Fruit fly (Drosophila melanogaster) whole organism, embryonic: ENCODE measurements around the gene Ugt35E1.

Experiments
- Adf1 ChIP-seq: fragments of 200-800 bp; sonication (Bioruptor generic); IDR thresholded peaks from 2 replicates; pipeline ENCODE4 v1.3.6; 2022; ENCODE audit warnings: missing biosample characterization, missing genetic modification characterization
- Bgb ChIP-seq: fragments of 200-800 bp; sonication (Bioruptor generic); IDR thresholded peaks from 2 replicates; pipeline ENCODE4 v1.3.6; 2022; ENCODE audit warnings: missing biosample characterization, missing genetic modification characterization; ENCODE audit not compliant: partially characterized antibody
- CG1024 ChIP-seq: fragments of 200-800 bp; sonication (Bioruptor generic); IDR thresholded peaks from 2 replicates; pipeline ENCODE4 v1.3.6; 2022; ENCODE audit warnings: missing biosample characterization, missing genetic modification characterization
- CG10267 ChIP-seq: fragments of 200-800 bp; sonication (Bioruptor generic); optimal IDR thresholded peaks from 2 replicates; lab custom pipeline; 2018; ENCODE audit warnings: missing biosample characterization, mild to moderate bottlenecking, missing genetic modification characterization, moderate library complexity
- CG10959 ChIP-seq: fragments of 200-800 bp; sonication (Bioruptor generic); IDR thresholded peaks from 2 replicates; pipeline ENCODE4 v1.3.6; 2022; ENCODE audit warnings: missing biosample characterization, missing genetic modification characterization
- CG11504 ChIP-seq: fragments of 200-800 bp; sonication (Bioruptor generic); optimal IDR thresholded peaks from 3 replicates; lab custom pipeline; 2019; ENCODE audit warnings: missing biosample characterization, mild to moderate bottlenecking, missing genetic modification characterization, moderate library complexity
- CG11723 ChIP-seq: fragments of 200-800 bp; sonication (Bioruptor generic); optimal IDR thresholded peaks from 2 replicates; lab custom pipeline; 2017; ENCODE audit warnings: missing biosample characterization, mild to moderate bottlenecking, missing genetic modification characterization
- CG12942 ChIP-seq: fragments of 200-800 bp; sonication (Bioruptor generic); optimal IDR thresholded peaks from 3 replicates; lab custom pipeline; 2016; ENCODE audit warnings: missing biosample characterization, missing genetic modification characterization
- CG13775 ChIP-seq: fragments of 200-800 bp; sonication (Bioruptor generic); optimal IDR thresholded peaks from 3 replicates; lab custom pipeline; 2017; ENCODE audit warnings: missing biosample characterization, mild to moderate bottlenecking, missing genetic modification characterization
- CG17328 ChIP-seq: fragments of 200-800 bp; sonication (Bioruptor generic); IDR thresholded peaks from 2 replicates; pipeline ENCODE4 v1.3.6; 2022; ENCODE audit warnings: missing biosample characterization, missing genetic modification characterization
- CG18262 ChIP-seq: fragments of 200-800 bp; optimal IDR thresholded peaks from 3 replicates; lab custom pipeline; 2019; ENCODE audit warnings: missing biosample characterization, mild to moderate bottlenecking, missing genetic modification characterization, moderate library complexity
- CG2129 ChIP-seq: fragments of 200-800 bp; sonication (Bioruptor generic); IDR thresholded peaks from 2 replicates; pipeline ENCODE4 v1.3.6; 2022; ENCODE audit warnings: missing biosample characterization, missing genetic modification characterization; ENCODE audit not compliant: partially characterized antibody
- CG2202 ChIP-seq: fragments of 200-800 bp; sonication (Bioruptor generic); optimal IDR thresholded peaks from 2 replicates; lab custom pipeline; 2018; ENCODE audit warnings: missing biosample characterization, mild to moderate bottlenecking, missing genetic modification characterization
- CG2712 ChIP-seq: fragments of 200-800 bp; optimal IDR thresholded peaks from 3 replicates; lab custom pipeline; 2019; ENCODE audit warnings: missing biosample characterization, mild to moderate bottlenecking, missing genetic modification characterization, moderate library complexity
- CG31365 ChIP-seq: fragments of 200-800 bp; sonication (Bioruptor generic); optimal IDR thresholded peaks from 2 replicates; lab custom pipeline; 2018; ENCODE audit warnings: missing biosample characterization, mild to moderate bottlenecking, missing genetic modification characterization
- CG33213 ChIP-seq: fragments of 200-800 bp; sonication (Bioruptor generic); optimal IDR thresholded peaks from 3 replicates; lab custom pipeline; 2016; ENCODE audit warnings: missing biosample characterization, missing genetic modification characterization
- CG4328 ChIP-seq: fragments of 200-800 bp; sonication (Bioruptor generic); optimal IDR thresholded peaks from 3 replicates; lab custom pipeline; 2017; ENCODE audit warnings: missing biosample characterization, missing genetic modification reagents, missing genetic modification characterization
- CG6272 ChIP-seq: fragments of 200-800 bp; sonication (Bioruptor generic); IDR thresholded peaks from 2 replicates; pipeline ENCODE4 v1.3.6; 2022; ENCODE audit warnings: missing biosample characterization, missing genetic modification characterization
- CG6654 ChIP-seq: fragments of 200-800 bp; sonication (Bioruptor generic); optimal IDR thresholded peaks from 2 replicates; lab custom pipeline; 2017; ENCODE audit warnings: missing biosample characterization, mild to moderate bottlenecking, missing genetic modification characterization
- CG6791 ChIP-seq: fragments of 200-800 bp; sonication (Bioruptor generic); IDR thresholded peaks from 3 replicates; pipeline ENCODE4 v1.3.6; 2022; ENCODE audit warnings: missing biosample characterization, missing genetic modification characterization; ENCODE audit not compliant: partially characterized antibody
- Dek ChIP-seq: fragments of 200-800 bp; sonication (Bioruptor generic); optimal IDR thresholded peaks from 3 replicates; lab custom pipeline; 2019; ENCODE audit warnings: missing biosample characterization, mild to moderate bottlenecking, missing genetic modification characterization, moderate library complexity
- Dll ChIP-seq: fragments of 200-800 bp; sonication (Bioruptor generic); IDR thresholded peaks from 4 replicates; pipeline ENCODE4 v1.3.6; 2022; ENCODE audit warnings: missing biosample characterization, missing genetic modification characterization; ENCODE audit not compliant: partially characterized antibody
- Doc3 ChIP-seq: fragments of 200-800 bp; sonication (Bioruptor generic); IDR thresholded peaks from 3 replicates; pipeline ENCODE4 v1.3.6; 2022; ENCODE audit warnings: missing biosample characterization, missing genetic modification characterization; ENCODE audit not compliant: partially characterized antibody
- Drgx ChIP-seq: fragments of 200-800 bp; sonication (Bioruptor generic); IDR thresholded peaks from 2 replicates; pipeline ENCODE4 v1.3.6; 2022; ENCODE audit warnings: missing biosample characterization, missing genetic modification characterization
- Hr51 ChIP-seq, 2 experiments: fragments of 200-800 bp; sonication (Bioruptor generic); optimal IDR thresholded peaks; 2 replicates in 1 of 2; 3 replicates in 1 of 2; lab custom pipeline; 2016 to 2018; ENCODE audit warnings: missing biosample characterization in 2 of 2, missing genetic modification characterization in 2 of 2, mild to moderate bottlenecking in 1 of 2, moderate library complexity in 1 of 2
- Mrtf ChIP-seq: fragments of 200-800 bp; sonication (Bioruptor generic); IDR thresholded peaks from 3 replicates; pipeline ENCODE4 v1.3.6; 2022; ENCODE audit warnings: missing biosample characterization, missing genetic modification characterization
- Scr ChIP-seq: fragments of 200-800 bp; sonication (Bioruptor generic); IDR thresholded peaks from 2 replicates; pipeline ENCODE4 v1.3.6; 2022; ENCODE audit warnings: missing biosample characterization, missing genetic modification characterization; ENCODE audit not compliant: partially characterized antibody
- Sox100B ChIP-seq: fragments of 200-800 bp; sonication (Bioruptor generic); optimal IDR thresholded peaks from 3 replicates; lab custom pipeline; 2018; ENCODE audit warnings: missing biosample characterization, mild to moderate bottlenecking, missing genetic modification characterization
- Trl ChIP-seq, 3 experiments: fragments of >200 bp in 2 of 3; fragments of 200-800 bp in 1 of 3; sonication (Bioruptor generic) in 1 of 3; optimal IDR thresholded peaks; 2 replicates in 1 of 3; 3 replicates in 2 of 3; lab custom pipeline; 2016 to 2017; ENCODE audit warnings: missing biosample characterization in 1 of 3, missing genetic modification characterization in 1 of 3
- Vsx1 ChIP-seq: fragments of 200-800 bp; sonication (Bioruptor generic); optimal IDR thresholded peaks from 2 replicates; lab custom pipeline; 2017; ENCODE audit warnings: missing biosample characterization, mild to moderate bottlenecking, missing genetic modification characterization, missing genetic modification reagents
- ab ChIP-seq: fragments of 200-800 bp; sonication (Bioruptor generic); optimal IDR thresholded peaks from 2 replicates; lab custom pipeline; 2016; ENCODE audit warnings: missing biosample characterization, missing genetic modification characterization
- aop ChIP-seq: fragments of 200-800 bp; sonication (Bioruptor generic); IDR thresholded peaks from 2 replicates; pipeline ENCODE4 v1.3.6; 2022; ENCODE audit warnings: missing biosample characterization, missing genetic modification characterization
- cas ChIP-seq: fragments of 200-800 bp; sonication (Bioruptor generic); IDR thresholded peaks from 2 replicates; pipeline ENCODE4 v1.3.6; 2022; ENCODE audit warnings: missing biosample characterization, missing genetic modification characterization
- crp ChIP-seq, 2 experiments: fragments of 200-800 bp; sonication (Bioruptor generic); optimal IDR thresholded peaks; 2 replicates in 1 of 2; 3 replicates in 1 of 2; lab custom pipeline; 2017; ENCODE audit warnings: missing biosample characterization in 2 of 2, missing genetic modification characterization in 2 of 2, mild to moderate bottlenecking in 1 of 2, moderate library complexity in 1 of 2
- dysf ChIP-seq: fragments of 200-800 bp; sonication (Bioruptor generic); IDR thresholded peaks from 3 replicates; pipeline ENCODE4 v1.3.6; 2022; ENCODE audit warnings: missing biosample characterization, missing genetic modification characterization
- gcm2 ChIP-seq: fragments of 200-800 bp; sonication (Bioruptor generic); optimal IDR thresholded peaks from 2 replicates; lab custom pipeline; 2016; ENCODE audit warnings: missing biosample characterization, missing genetic modification characterization
- ham ChIP-seq: fragments of 200-800 bp; sonication (Bioruptor generic); IDR thresholded peaks from 2 replicates; pipeline ENCODE4 v1.3.6; 2022; ENCODE audit warnings: missing biosample characterization, missing genetic modification characterization
- hb ChIP-seq: fragments of 200-800 bp; sonication (Bioruptor generic); IDR thresholded peaks from 3 replicates; pipeline ENCODE4 v1.3.6; 2022; ENCODE audit warnings: missing biosample characterization, missing genetic modification characterization; ENCODE audit not compliant: partially characterized antibody
- hkb ChIP-seq, 2 experiments: fragments of 200-800 bp in 1 of 2; fragments of >200 bp in 1 of 2; sonication (Bioruptor generic) in 1 of 2; IDR thresholded peaks in 1 of 2; optimal IDR thresholded peaks in 1 of 2; 2 replicates each; pipeline versions ENCODE4 v1.3.6 to Lab custom; 2017 to 2022; ENCODE audit warnings: missing biosample characterization in 1 of 2, missing genetic modification characterization in 1 of 2
- jing ChIP-seq: fragments of 200-800 bp; sonication (Bioruptor generic); optimal IDR thresholded peaks from 2 replicates; lab custom pipeline; 2018; ENCODE audit warnings: missing biosample characterization, mild to moderate bottlenecking, missing genetic modification characterization
- lmd ChIP-seq: fragments of 200-800 bp; sonication (Bioruptor generic); IDR thresholded peaks from 2 replicates; pipeline ENCODE4 v1.3.6; 2022; ENCODE audit warnings: missing biosample characterization, missing genetic modification characterization
- nom ChIP-seq: fragments of 200-800 bp; sonication (Bioruptor generic); optimal IDR thresholded peaks from 2 replicates; lab custom pipeline; 2017; ENCODE audit warnings: missing biosample characterization, missing genetic modification characterization, mild to moderate bottlenecking, moderate library complexity, missing genetic modification reagents
- pros ChIP-seq: fragments of 200-800 bp; sonication (Bioruptor generic); optimal IDR thresholded peaks from 3 replicates; lab custom pipeline; 2019; ENCODE audit warnings: missing biosample characterization, mild to moderate bottlenecking, missing genetic modification characterization, moderate library complexity
- repo ChIP-seq: fragments of 200-800 bp; sonication (Bioruptor generic); optimal IDR thresholded peaks from 2 replicates; lab custom pipeline; 2016; ENCODE audit warnings: missing biosample characterization, missing genetic modification characterization
- sisA ChIP-seq: fragments of 200-800 bp; sonication (Bioruptor generic); IDR thresholded peaks from 2 replicates; pipeline ENCODE4 v1.3.6; 2022; ENCODE audit warnings: missing biosample characterization, missing genetic modification characterization
- sug ChIP-seq: fragments of 200-800 bp; optimal IDR thresholded peaks from 2 replicates; lab custom pipeline; 2019; ENCODE audit warnings: missing biosample characterization, mild to moderate bottlenecking, missing genetic modification characterization, moderate library complexity
- tx ChIP-seq: fragments of 200-800 bp; sonication (Bioruptor generic); optimal IDR thresholded peaks from 2 replicates; lab custom pipeline; 2016; ENCODE audit warnings: missing biosample characterization, missing genetic modification characterization
- usp ChIP-seq: fragments of >200 bp; optimal IDR thresholded peaks from 2 replicates; lab custom pipeline; 2017; ENCODE audit warnings: missing biosample characterization, missing genetic modification characterization
- zfh2 ChIP-seq: fragments of 200-800 bp; sonication (Bioruptor generic); optimal IDR thresholded peaks from 2 replicates; lab custom pipeline; 2016; ENCODE audit warnings: missing biosample characterization, missing genetic modification characterization

Gene Ugt35E1

DNA sequence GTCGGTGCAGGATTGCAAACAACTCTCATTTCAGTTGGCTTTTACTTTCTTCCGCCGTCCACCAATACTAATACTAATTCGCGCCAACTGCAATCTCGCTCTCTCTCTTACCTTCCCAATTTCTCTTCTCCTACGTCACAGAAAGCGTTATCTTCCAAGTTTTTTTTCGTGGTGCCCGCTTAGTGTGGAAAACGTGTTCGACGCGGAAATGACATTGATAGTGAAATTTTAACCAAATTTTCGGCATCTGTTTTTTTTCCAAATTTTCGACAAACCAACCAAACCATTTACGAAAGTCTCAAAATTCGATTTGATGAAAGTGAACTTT is 31.5 kb upstream of the Ugt35E1 start, which contains the start of gene cu (continued):
- TF ChIP-seq Trl (optimal IDR thresholded peaks at IDR 0.05; lab: Kevin White, UChicago) = peak; percentile 54 to 58
- no peak for TF ChIP-seq Trl (GFP tag; optimal IDR thresholded peaks at IDR 0.05; lab: Kevin White, UChicago)
- no peak for TF ChIP-seq Drgx (GFP tag; lab: Robert Waterston, UW)
- no peak for TF ChIP-seq CG17328 (GFP tag; lab: Robert Waterston, UW)
- TF ChIP-seq CG31365 = no peak
- peak; percentile 76 for TF ChIP-seq ab (GFP tag; lab: Kevin White, UChicago)
- no peak for TF ChIP-seq Vsx1
- no peak for TF ChIP-seq lmd
- peak; percentile 50 for TF ChIP-seq gcm2 (GFP tag; lab: Kevin White, UChicago)
- no peak for TF ChIP-seq Dll (GFP tag; lab: Robert Waterston, UW)
- no peak for TF ChIP-seq CG1024 (GFP tag; lab: Robert Waterston, UW)
- TF ChIP-seq CG10959 = no peak
- TF ChIP-seq dysf = no peak
- TF ChIP-seq CG33213 (GFP tag; lab: Kevin White, UChicago) = peak; percentile 75
- TF ChIP-seq CG12942 = no peak
- TF ChIP-seq Hr51 (GFP tag; optimal IDR thresholded peaks at IDR 0.05; lab: Kevin White, UChicago) = no peak
- no peak for TF ChIP-seq CG11504
- TF ChIP-seq jing (GFP tag; lab: Kevin White, UChicago) = no peak
- no peak for TF ChIP-seq CG2129 (GFP tag; lab: Robert Waterston, UW)
- no peak; the same call in 1 of the 2 replicates for TF ChIP-seq Adf1 (GFP tag; lab: Robert Waterston, UW)
- TF ChIP-seq Scr (GFP tag; lab: Robert Waterston, UW) = no peak
- TF ChIP-seq aop (GFP tag; lab: Robert Waterston, UW) = peak; percentile 49; the same call in 1 of the 2 replicates
- TF ChIP-seq usp (GFP tag; lab: Kevin White, UChicago) = no peak
- no peak for TF ChIP-seq CG6791 (GFP tag; lab: Robert Waterston, UW)
- no peak for TF ChIP-seq repo
- no peak for TF ChIP-seq CG18262 (tag; lab: Kevin White, UChicago)
- TF ChIP-seq CG10267 = no peak
- TF ChIP-seq cas = no peak
- TF ChIP-seq, all 482 proteins: peak for 15

DNA sequence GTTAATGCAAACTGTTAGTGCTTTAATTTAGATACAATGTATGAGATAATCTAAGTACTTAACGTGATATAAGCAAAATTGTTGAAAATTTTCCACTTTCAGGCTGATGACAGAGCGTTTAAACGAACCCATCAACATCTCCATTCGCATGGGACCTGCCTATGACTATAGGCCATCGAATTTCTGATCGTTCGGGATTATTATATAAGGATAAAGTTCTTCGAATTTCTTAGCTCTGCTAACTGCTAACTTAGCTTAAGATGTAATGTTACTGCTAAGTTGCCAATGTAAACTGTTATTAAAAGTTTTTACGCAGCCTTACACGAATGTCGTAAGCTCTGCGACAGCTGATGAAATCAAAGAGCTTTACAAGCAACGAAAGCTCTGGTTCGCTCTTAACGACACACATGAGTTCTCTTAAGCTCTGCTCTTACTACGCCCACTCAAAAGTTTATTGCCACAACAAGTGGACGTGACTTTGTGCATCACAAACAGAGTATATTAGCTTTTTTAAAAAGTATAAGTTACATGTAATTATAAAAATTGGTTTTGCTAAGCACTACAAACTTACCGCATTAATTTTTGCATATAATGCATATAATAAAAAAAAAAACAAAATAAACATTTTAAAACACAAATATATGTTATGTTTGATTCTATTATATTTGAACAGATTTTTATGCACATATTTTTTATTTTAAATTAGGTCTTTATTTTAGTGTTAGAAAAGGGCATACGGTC is 30.9 kb upstream of the Ugt35E1 start:
- TF ChIP-seq pros = peak; percentile 77
- peak; percentile 98 for TF ChIP-seq Mrtf
- TF ChIP-seq cas = peak; percentile 94
- TF ChIP-seq ham (GFP tag; lab: Robert Waterston, UW) = peak; percentile 91
- TF ChIP-seq Doc3 (GFP tag; lab: Robert Waterston, UW) = no peak
- peak; percentile 98 for TF ChIP-seq CG13775
- TF ChIP-seq Dek = peak; percentile 99
- TF ChIP-seq CG6654 = peak; percentile 95
- peak; percentile 99 for TF ChIP-seq CG4328
- peak; percentile 96 for TF ChIP-seq CG11723 (GFP tag; lab: Kevin White, UChicago)
- no peak for TF ChIP-seq hkb (optimal IDR thresholded peaks at IDR 0.05; lab: Kevin White, UChicago)
- peak; percentile 98 for TF ChIP-seq hkb (GFP tag; IDR thresholded peaks at IDR 0.05; lab: Robert Waterston, UW)
- peak; percentile 92 for TF ChIP-seq CG2202 (tag; lab: Kevin White, UChicago)
- TF ChIP-seq nom (GFP tag; lab: Kevin White, UChicago) = peak; percentile 89
- no peak for TF ChIP-seq hb
- peak; percentile 94 for TF ChIP-seq zfh2 (GFP tag; lab: Kevin White, UChicago)
- peak; percentile 93 for TF ChIP-seq sug
- peak; percentile 96 for TF ChIP-seq CG6272 (GFP tag; lab: Robert Waterston, UW)
- peak; percentile 51; the same call in 1 of the 2 replicates for TF ChIP-seq Bgb (GFP tag; lab: Robert Waterston, UW)
- peak; percentile 97 for TF ChIP-seq CG2712 (tag; lab: Kevin White, UChicago)
- peak in 1 of 2 experiments; percentile 74 for TF ChIP-seq crp (GFP tag; optimal IDR thresholded peaks at IDR 0.05; lab: Kevin White, UChicago)
- peak; percentile 81 for TF ChIP-seq tx (GFP tag; lab: Kevin White, UChicago)
- peak; percentile 99 for TF ChIP-seq sisA
- TF ChIP-seq Sox100B (GFP tag; lab: Kevin White, UChicago) = peak; percentile 100
